Worm (Caenorhabditis elegans): ENCODE results near the gene catp-3.

catp-3 gene

DNA sequence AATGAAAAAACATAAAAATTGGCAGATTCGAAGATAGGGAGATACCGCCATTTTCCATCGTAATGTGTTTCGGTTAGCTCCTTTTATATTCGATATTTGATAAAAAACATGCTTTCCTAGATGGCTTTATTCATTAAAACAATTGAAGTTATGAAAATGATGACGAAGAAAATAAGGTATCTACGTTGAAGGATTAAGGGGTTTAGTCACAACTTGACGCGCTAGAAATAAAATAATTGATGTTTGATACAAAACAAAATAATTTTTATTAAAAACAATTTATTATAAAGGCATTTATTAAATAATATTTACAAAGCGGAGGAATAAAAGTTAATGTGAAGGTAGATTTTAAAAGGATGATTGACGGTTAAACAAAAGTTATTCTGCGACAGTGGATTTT, 14.8 kb downstream of the catp-3 start, which contains the start of gene str-130:
Gene str-130, minus strand, starts transcription at position 101 of the 400 bp plus-strand sequence.
- TF ChIP-seq Y56A3A.18 (GFP tag; IDR thresholded peaks at IDR 0.05), result no peak
- TF ChIP-seq lin-40 (tag; optimal IDR thresholded peaks at IDR 0.05), result no peak
- no peak for TF ChIP-seq aptf-2 (GFP tag; conservative IDR thresholded peaks at IDR 0.05)
- no peak for TF ChIP-seq F55B11.4 (tag; optimal IDR thresholded peaks at IDR 0.05; ENCODE audit: borderline replicate concordance, insufficient read depth)
- no peak for TF ChIP-seq ztf-6 (GFP tag; IDR thresholded peaks at IDR 0.05)
- no peak for TF ChIP-seq F23B12.7 (tag; optimal IDR thresholded peaks at IDR 0.05; ENCODE audit: insufficient read depth)
- TF ChIP-seq madf-8 (GFP tag; conservative IDR thresholded peaks at IDR 0.05), result no peak
- no peak for TF ChIP-seq bed-2 (GFP tag; IDR thresholded peaks at IDR 0.05)
- no peak for TF ChIP-seq ZK185.1 (tag; optimal IDR thresholded peaks at IDR 0.05; ENCODE audit: poor library complexity, severe bottlenecking)
- no peak for TF ChIP-seq F57A8.1 (GFP tag; optimal IDR thresholded peaks at IDR 0.05)
- TF ChIP-seq mel-28 (tag; optimal IDR thresholded peaks at IDR 0.05; ENCODE audit: borderline replicate concordance), result no peak
- no peak for TF ChIP-seq sea-2 (GFP tag; IDR thresholded peaks at IDR 0.05)
- no peak for TF ChIP-seq ekl-4 (GFP tag; IDR thresholded peaks at IDR 0.05)
- no peak for TF ChIP-seq F49E8.2 (tag; optimal IDR thresholded peaks at IDR 0.05; ENCODE audit: insufficient read depth)
- no peak for TF ChIP-seq C17E4.6 (GFP tag; IDR thresholded peaks at IDR 0.05)
- no peak for TF ChIP-seq K11D2.4 (GFP tag; IDR thresholded peaks at IDR 0.05)
- no peak for TF ChIP-seq ceh-79 (tag; optimal IDR thresholded peaks at IDR 0.05)
- TF ChIP-seq lir-1 (GFP tag; conservative IDR thresholded peaks at IDR 0.05), result no peak
- no peak for TF ChIP-seq hlh-26 (GFP tag; conservative IDR thresholded peaks at IDR 0.05)

ce11 chrV:8092385-8092784, 16.6 kb downstream of the catp-3 start, which contains the start of gene str-129:
Gene str-129 (minus strand): TSS chrV:8092485.
- no peak for TF ChIP-seq madf-3 (GFP tag; IDR thresholded peaks at IDR 0.05)
- no peak for TF ChIP-seq lin-54 (GFP tag; optimal IDR thresholded peaks at IDR 0.05)
- no peak for TF ChIP-seq cebp-1 (GFP tag; IDR thresholded peaks at IDR 0.05)
- TF ChIP-seq cebp-1 (tag; optimal IDR thresholded peaks at IDR 0.05), result no peak
- no peak for TF ChIP-seq sptf-2 (GFP tag; optimal IDR thresholded peaks at IDR 0.05)
- no peak for TF ChIP-seq B0019.2 (GFP tag; conservative IDR thresholded peaks at IDR 0.05)
- no peak for TF ChIP-seq gei-17 (GFP tag; optimal IDR thresholded peaks at IDR 0.05)
- no peak for TF ChIP-seq attf-6 (GFP tag; IDR thresholded peaks at IDR 0.05)
- no peak for TF ChIP-seq die-1 (tag; optimal IDR thresholded peaks at IDR 0.05)
- no peak for TF ChIP-seq dox-1 (GFP tag; IDR thresholded peaks at IDR 0.05)
- no peak for TF ChIP-seq Y79H2A.3 (GFP tag; conservative IDR thresholded peaks at IDR 0.05)
- TF ChIP-seq T26A5.8 (tag; optimal IDR thresholded peaks at IDR 0.05), result no peak
- TF ChIP-seq egl-44 (GFP tag; IDR thresholded peaks at IDR 0.05), result no peak
- no peak for TF ChIP-seq dpl-1 (GFP tag; optimal IDR thresholded peaks at IDR 0.05)
- TF ChIP-seq F23B12.7 (tag; optimal IDR thresholded peaks at IDR 0.05; ENCODE audit: insufficient read depth), result no peak
- TF ChIP-seq Y67H2A.10 (GFP tag; conservative IDR thresholded peaks at IDR 0.05), result no peak
- TF ChIP-seq ztf-25 (GFP tag; IDR thresholded peaks at IDR 0.05), result no peak

- TF ChIP-seq egl-18 (GFP tag; IDR thresholded peaks at IDR 0.05) (no peak), ztf-18 (tag; optimal IDR thresholded peaks at IDR 0.05) (no peak), nhr-120 (GFP tag; IDR thresholded peaks at IDR 0.05) (no peak)
These were observed 19.6 kb downstream of the catp-3 start, which contains the start of gene str-146 for ce11 chrV:8095378-8095777. Gene str-146 (minus strand): TSS chrV:8095478.
